Worm (Caenorhabditis elegans): ENCODE measurements around the gene Y17G7B.23.

Y17G7B.23 gene

DNA sequence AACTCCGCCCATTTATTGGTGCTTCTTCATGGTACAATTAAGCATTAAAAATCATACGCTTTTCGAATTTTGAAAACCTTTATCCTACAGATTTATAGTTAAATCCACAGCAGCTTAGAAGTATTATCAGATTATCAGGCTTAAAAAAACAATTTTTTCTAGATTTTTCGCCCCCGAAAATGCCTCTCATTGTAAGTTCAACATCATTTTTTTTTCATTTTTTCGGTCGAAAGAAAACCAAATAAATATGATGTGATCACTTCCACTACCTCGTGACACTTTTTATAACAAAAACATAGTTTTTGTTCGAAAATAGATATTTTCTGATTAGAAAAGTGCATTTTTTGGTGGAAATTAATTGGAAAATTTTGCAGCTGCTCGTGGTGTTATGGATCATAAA lies 42.1 kb downstream of the Y17G7B.23 start:
- TF ChIP-seq hlh-30 (tag; optimal IDR thresholded peaks at IDR 0.05; ENCODE audit: insufficient read depth): peak; percentile 55
- peak; percentile 95 for TF ChIP-seq aha-1 (tag)
- no peak for TF ChIP-seq fos-1 (tag; optimal IDR thresholded peaks at IDR 0.05)

DNA sequence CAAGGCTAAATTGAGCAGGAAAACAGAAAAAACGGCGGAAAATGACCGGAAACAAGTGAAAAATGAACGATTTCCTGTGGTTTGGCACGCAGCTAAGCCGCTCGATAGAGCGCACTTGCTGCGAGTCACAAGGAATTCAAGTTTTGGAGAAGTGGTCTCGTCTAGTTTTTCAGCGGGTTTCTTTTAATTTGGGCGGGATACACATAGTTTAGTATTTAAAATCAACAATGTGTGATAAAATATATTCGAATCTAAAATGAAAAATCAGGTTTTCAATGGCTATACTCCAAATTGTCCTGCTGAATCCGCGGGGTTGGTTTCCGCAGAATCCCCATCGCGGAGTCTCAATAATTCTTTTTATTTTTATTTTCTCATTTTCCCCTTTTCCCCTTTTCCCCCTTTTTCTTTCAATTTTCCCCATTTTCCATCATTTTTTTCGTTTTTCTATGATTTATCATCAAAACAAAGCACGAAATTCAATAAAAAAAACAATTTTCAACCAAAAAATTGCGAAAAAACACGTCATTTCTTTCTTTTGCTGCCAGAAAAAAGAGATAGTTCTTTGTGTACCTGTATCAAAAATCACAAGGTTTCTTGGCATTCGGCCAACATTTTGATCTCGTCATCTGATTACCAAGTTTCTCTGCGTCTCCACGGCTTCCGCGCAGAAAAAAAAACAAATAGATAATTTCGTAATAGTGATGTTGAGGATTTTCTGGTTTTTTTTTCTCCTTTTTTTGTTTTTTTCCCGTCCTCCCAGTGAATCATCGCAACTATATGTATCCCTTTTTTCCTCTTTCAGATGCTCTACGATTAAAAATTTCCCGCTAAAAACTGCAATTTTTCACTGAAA lies 43.3 kb downstream of the Y17G7B.23 start, which contains the start of gene ippk-1:
ippk-1 (plus strand) TSS at position 803 of the 853 bp plus-strand sequence.
- TF ChIP-seq mdt-29 (GFP tag; IDR thresholded peaks at IDR 0.05) (no peak), hlh-30 (tag; optimal IDR thresholded peaks at IDR 0.05; ENCODE audit: insufficient read depth) (peak; percentile 83), unc-62 (GFP tag; optimal IDR thresholded peaks at IDR 0.05 in 1 of 2) (peak in 1 of 2 experiments; percentile 56), unc-62 (tag; optimal IDR thresholded peaks at IDR 0.05) (no peak), F37D6.2 (tag; optimal IDR thresholded peaks at IDR 0.05) (peak; percentile 16), lsy-2 (tag; optimal IDR thresholded peaks at IDR 0.05) (peak in 1 of 2 experiments; percentile 65), jun-1 (tag; optimal IDR thresholded peaks at IDR 0.05) (no peak), aly-2 (tag; optimal IDR thresholded peaks at IDR 0.05) (no peak), dmd-9 (GFP tag; IDR thresholded peaks at IDR 0.05) (0 out of 2 replicates have a peak, but pooled peaks have one; percentile 16), lin-38 (GFP tag; IDR thresholded peaks at IDR 0.05) (peak; percentile 88), zag-1 (tag; optimal IDR thresholded peaks at IDR 0.05) (no peak), pha-4 (GFP tag; IDR thresholded peaks at IDR 0.05) (0 out of 2 replicates have a peak, but pooled peaks have one; percentile 43), pha-4 (tag; optimal IDR thresholded peaks at IDR 0.05) (no peak), unc-130 (GFP tag; optimal IDR thresholded peaks at IDR 0.05) (peak; percentile 34), nhr-10 (tag; optimal IDR thresholded peaks at IDR 0.05) (no peak), daf-8 (GFP tag; IDR thresholded peaks at IDR 0.05) (no peak), ceh-32 (tag; optimal IDR thresholded peaks at IDR 0.05; ENCODE audit: poor library complexity) (no peak), aha-1 (tag) (peak; percentile 96), nhr-48 (tag; optimal IDR thresholded peaks at IDR 0.05) (peak; percentile 32), hlh-11 (tag; optimal IDR thresholded peaks at IDR 0.05) (peak; percentile 64), ztf-11 (tag; optimal IDR thresholded peaks at IDR 0.05) (no peak), dmd-6 (GFP tag; IDR thresholded peaks at IDR 0.05) (peak; percentile 83), lin-29 (GFP tag; IDR thresholded peaks at IDR 0.05) (no peak; the same call in 1 of the 2 replicates), ceh-20 (GFP tag; IDR thresholded peaks at IDR 0.05) (peak; percentile 12; the same call in 1 of the 2 replicates), fos-1 (tag; optimal IDR thresholded peaks at IDR 0.05) (no peak), egl-43 (GFP tag; IDR thresholded peaks at IDR 0.05) (0 out of 2 replicates have a peak, but pooled peaks have one; percentile 28), madf-9 (GFP tag; conservative IDR thresholded peaks at IDR 0.05) (peak; percentile 35; the same call in 1 of the 2 replicates), hmg-1.1 (GFP tag; IDR thresholded peaks at IDR 0.05) (peak; percentile 64), mes-2 (tag; optimal IDR thresholded peaks at IDR 0.05; ENCODE audit: poor library complexity, severe bottlenecking) (peak; percentile 62), fkh-10 (GFP tag; optimal IDR thresholded peaks at IDR 0.05) (peak; percentile 83), mdl-1 (tag; optimal IDR thresholded peaks at IDR 0.05) (peak in 1 of 2 experiments; percentile 22), dve-1 (tag; optimal IDR thresholded peaks at IDR 0.05; ENCODE audit: insufficient read depth) (peak; percentile 30), F44E2.7 (GFP tag; IDR thresholded peaks at IDR 0.05) (no peak), pqm-1 (tag; optimal IDR thresholded peaks at IDR 0.05) (peak; percentile 12), vab-7 (GFP tag; IDR thresholded peaks at IDR 0.05) (peak; percentile 55; the same call in 1 of the 2 replicates), lim-7 (GFP tag; IDR thresholded peaks at IDR 0.05) (no peak), ceh-82 (tag; optimal IDR thresholded peaks at IDR 0.05) (no peak), rbr-2 (tag; optimal IDR thresholded peaks at IDR 0.05) (peak; percentile 38), ZK546.5 (tag; optimal IDR thresholded peaks at IDR 0.05) (no peak), dpl-1 (GFP tag; optimal IDR thresholded peaks at IDR 0.05) (no peak), nhr-111 (GFP tag; optimal IDR thresholded peaks at IDR 0.05) (no peak), zfp-2 (tag; optimal IDR thresholded peaks at IDR 0.05) (no peak), nhr-11 (tag; optimal IDR thresholded peaks at IDR 0.05) (no peak), D1046.2 (GFP tag; IDR thresholded peaks at IDR 0.05) (no peak), nhr-28 (tag; optimal IDR thresholded peaks at IDR 0.05) (peak; percentile 71), spr-3 (GFP tag; optimal IDR thresholded peaks at IDR 0.05) (no peak), snpc-1.2 (GFP tag; IDR thresholded peaks at IDR 0.05) (no peak)

Measured in whole organism, L4 larva.